Worm (Caenorhabditis elegans): ENCODE data around the gene R06B9.5.

R06B9.5 gene

DNA sequence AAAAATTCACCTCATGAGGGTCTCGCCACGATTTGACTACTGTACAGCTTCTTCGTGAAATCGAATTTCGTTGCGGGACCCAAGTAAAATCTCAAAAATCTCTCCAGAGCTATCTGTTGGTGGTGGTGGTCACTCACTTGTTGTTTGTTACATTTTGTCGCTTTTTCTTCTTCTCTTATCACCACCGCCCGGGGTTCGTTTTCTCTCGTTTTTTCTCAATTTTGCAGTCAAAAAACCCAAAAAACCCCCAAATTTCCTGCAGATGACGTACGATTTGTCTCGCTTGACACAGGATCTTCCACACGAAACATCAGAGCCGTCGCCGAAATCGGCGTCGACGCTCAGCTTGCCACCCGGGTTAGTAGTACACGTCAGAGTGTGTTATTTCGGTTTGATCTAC, at the start of gene R06B9.5:
R06B9.5 (plus strand) TSS at position 232 of the 400 bp plus-strand sequence.
- TF ChIP-seq unc-62 (GFP tag; optimal IDR thresholded peaks at IDR 0.05) = no peak

DNA sequence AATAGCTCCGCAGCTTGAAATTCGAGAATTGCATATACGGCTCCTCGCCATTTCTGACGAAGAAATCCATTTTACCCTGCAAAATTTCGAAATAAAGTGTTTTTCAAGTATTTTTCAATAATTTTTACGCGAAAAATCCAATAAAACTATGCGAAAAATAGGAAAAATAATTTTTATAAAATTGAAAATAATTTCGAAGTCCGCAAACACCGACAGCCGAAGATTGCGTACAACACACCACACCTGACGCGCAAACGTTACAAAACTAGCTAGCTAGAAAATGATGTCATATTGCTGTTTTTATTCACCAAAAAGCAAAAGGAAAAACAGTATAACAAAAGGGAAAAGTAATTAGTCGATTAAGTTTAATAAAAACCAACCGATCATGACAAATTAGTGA, 41.4 kb upstream of the R06B9.5 start, which contains the start of gene rpoa-1:
rpoa-1 (minus strand) TSS at position 84 of the 400 bp plus-strand sequence.
- TF ChIP-seq unc-62 (GFP tag; optimal IDR thresholded peaks at IDR 0.05) = no peak

DNA sequence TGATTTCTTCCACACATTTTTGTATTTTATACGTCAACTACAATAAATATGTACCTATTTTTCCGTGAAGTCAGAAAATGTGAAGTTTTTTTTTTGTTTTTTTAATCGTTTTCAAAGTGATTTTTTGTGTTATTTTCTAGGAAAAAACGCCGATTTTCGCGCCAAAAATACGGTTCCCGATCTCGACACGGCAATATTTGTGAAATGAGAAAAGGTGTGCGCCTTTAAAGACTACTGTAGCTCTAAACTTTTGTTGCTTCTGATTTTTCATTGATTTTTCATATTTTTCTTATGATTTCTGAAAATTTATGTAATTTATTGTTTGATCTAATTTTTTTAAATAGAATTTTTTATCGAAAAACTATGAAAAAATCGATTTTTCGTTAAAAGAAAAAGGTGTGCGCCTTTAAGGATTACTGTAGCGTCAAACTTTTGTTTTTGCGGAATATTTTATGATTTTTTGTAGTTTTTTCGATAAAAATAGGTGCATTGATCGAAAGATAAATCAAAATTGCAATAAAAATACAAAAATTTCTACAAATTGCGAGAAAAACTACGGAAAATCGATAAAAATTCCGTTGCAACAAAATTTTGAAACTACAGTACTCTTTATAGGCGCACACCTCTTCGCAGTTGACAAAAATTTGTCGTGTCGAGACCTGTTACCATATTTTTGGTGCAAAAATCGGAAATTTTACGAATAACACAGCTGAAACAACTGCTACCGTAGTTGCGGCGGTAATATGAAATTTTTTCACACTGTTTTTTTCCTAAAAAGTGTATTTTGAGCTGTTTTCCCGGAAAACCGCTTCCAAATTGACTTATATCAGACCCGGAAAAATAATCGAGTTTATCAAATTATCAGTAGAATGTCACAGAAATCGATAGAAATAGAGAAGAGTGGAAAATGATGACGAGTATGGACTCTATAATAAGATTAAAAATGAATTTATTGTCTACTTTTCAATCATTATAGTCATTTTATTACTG, 40.5 kb upstream of the R06B9.5 start, which contains the start of gene kqt-3:
kqt-3 (plus strand) TSS at position 940 of the 990 bp plus-strand sequence.
- TF ChIP-seq unc-62 (GFP tag; optimal IDR thresholded peaks at IDR 0.05) = no peak

DNA sequence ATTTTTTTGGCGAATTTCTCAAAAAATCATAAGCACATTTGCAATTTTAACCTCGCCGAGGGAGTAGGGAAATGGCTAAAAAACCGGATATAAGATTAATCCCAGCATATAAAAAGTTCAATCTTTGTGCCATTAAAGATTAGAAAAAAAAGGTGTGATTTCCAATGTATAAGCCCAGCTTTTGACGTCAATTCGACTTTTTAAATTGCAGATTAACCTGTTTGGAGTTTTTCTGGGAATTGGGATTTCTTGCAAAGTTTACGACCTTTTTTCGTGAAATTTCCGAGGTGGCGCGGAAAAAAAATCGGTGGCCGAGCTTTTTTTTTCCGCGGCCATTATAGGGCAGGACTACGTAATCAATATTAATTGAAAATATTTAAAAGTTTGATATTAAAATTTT, 38.4 kb upstream of the R06B9.5 start:
- no peak for TF ChIP-seq unc-62 (GFP tag; optimal IDR thresholded peaks at IDR 0.05)

DNA sequence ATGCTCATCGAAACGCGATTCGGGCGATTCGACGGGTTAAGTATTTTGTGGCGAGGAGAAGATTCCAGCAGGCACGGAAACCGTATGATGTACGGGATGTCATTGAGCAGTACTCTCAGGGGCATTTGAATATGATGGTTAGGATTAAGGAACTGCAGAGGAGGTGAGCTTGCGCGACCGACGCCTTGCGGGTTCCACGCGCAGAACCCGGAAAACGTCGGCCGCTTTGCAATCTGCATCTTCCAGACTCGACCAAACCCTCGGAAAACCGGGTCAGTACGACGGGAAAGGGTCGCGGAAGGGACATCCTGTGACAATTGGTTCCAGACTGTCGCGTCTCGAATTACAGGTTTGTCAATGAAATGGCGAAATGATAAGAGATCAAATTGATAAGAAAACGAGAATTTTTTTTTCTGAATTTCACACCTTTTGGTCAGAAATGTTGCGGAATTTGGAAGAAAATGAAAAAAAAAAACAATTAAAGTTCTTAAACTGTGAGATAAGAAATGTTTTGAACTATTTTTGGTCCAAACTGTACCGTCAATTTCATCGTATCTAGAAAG, 24.5 kb upstream of the R06B9.5 start:
- TF ChIP-seq unc-62 (GFP tag; optimal IDR thresholded peaks at IDR 0.05) = no peak

DNA sequence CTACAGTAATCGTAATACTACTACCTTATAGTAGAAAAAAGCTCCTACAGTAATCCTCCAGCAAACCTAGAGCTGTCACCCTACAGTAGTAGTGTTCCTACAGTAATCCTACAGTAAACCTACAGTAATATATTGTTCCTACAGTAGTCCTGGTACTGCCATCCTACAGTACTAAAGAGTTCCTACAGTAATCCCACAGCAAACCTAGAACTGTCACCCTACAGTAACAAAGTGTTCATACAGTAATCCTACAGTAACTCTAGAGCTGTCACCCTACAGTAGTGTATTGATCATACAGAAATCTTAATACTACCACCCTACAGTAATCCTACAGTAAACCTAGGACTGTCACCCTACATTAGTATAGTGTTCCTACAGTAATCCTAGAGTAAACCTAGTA, 22.9 kb upstream of the R06B9.5 start:
- no peak for TF ChIP-seq unc-62 (GFP tag; optimal IDR thresholded peaks at IDR 0.05)

DNA sequence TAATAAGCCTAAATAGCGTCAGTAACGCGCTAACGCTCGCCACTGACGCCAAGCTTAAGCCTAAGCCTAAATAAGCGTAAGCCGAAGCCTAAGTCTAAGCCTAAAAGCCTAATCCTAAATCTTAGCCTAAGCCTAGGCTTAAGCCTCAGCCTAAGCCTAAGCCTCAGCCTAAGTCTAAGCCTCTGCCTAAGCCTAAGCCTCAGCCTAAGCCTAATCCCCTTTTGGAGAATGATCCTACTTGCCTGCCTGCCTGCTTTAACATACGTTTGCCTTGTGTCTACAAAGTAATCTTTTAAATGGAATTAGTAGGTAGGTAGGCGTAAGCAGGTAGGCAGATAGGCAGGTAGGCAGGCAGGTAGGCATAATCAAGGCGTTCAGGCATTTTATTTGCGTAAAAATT, 20.8 kb upstream of the R06B9.5 start:
- no peak for TF ChIP-seq unc-62 (GFP tag; optimal IDR thresholded peaks at IDR 0.05)

DNA sequence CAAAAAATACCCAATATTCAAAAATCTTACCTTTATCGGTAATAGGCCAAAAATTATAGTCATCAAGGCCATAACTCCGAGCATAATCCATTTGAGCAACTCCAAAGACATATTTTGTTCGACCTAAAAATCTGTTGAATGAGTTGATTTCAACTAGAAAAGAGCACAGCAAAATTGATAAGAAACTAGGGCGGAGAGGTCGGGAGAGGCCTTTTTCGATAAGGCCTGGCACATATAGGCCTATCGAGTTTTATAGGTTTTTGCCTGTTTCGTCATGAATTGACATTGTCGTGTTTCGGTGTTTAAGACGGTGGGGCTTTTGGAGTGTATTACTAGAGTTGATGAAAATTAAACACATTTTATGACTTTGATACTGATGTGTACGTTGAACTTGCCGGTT, 20.4 kb upstream of the R06B9.5 start, which contains the start of gene zipt-2.3:
zipt-2.3 (minus strand) TSS at position 147 of the 400 bp plus-strand sequence.
- TF ChIP-seq unc-62 (GFP tag; optimal IDR thresholded peaks at IDR 0.05) = no peak

DNA sequence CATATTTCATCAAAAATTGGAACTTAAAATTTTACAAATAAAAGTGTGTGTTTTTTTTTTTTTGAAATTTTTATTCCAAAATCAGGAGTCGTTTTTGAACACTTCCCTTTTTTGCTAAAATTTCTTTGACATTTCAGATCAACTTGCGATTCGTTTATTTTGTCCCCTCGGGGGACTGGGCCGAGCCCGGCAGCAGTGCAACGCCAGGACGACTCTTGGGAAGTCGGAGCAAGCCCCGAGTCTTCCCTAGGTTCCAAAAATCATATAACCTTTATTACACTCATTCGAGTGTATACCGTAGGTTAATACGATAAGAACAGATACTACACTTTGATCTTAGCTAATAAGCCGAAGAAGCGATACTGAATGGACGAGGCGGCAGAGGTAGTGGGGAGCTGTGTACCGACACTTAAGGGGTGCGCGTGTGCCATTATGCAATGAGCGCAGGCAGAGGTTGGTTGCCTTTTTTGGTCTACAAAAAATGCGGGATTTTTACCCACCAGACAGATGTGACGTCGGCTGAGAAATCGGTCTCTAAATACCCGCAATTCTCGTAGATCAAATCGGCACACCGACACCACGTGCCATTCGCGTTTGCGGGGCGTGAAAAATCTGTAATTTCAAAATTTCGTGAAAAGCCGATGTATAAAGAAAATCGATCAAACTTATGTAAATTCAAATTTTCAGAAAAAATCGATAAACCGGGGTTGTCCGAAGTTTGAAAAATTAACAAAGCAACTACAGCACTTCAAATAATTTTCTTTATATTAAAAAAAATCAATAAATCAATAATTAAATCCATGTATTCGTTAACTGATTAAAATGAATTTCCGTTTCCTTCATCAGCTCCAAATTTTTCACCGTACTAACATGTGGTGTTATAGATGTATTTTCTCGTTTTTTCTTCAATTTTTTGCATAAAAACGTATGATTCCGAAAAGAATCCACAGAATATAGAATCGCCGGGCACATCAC, 18.4 kb upstream of the R06B9.5 start:
- TF ChIP-seq unc-62 (GFP tag; optimal IDR thresholded peaks at IDR 0.05) = no peak

DNA sequence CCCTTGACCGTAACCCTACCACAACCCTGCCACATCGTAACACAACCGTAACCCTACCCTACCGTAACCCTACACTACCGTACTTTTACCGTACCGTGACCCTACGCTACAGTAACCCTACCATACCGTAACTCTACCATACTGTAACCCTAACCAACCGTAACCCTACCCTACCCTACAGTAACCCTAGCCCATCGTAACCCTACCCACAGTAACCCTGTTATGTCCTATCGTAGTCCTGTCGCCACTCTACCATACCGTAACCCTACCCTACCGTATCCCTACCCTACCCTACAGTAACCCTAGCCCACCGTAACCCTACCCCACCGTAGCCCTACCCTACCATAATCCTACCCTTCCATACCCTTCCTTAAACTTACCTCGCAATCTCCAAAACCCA, 15.5 kb upstream of the R06B9.5 start:
- no peak for TF ChIP-seq unc-62 (GFP tag; optimal IDR thresholded peaks at IDR 0.05)

DNA sequence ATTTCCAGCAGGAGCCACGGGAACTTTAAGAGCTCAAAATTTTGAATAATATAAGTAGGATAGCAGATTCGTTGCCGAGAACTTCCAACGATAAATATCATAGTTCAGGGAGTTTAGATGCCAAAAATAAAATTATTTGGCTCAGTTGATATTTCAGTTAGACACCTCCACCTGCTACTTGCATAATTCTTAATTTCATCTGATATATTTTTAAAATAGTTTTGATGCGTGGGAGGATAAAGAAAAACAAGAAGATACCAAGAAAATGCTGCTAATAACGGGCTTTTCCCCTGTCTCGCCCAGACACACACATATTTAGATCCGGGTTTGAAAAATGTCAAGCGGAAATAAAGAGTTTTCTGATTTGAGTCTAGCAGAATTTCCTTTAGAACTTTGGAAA, 14.9 kb upstream of the R06B9.5 start, which contains the start of gene sre-46:
sre-46 (minus strand) TSS at position 101 of the 400 bp plus-strand sequence.
- TF ChIP-seq unc-62 (GFP tag; optimal IDR thresholded peaks at IDR 0.05) = no peak

DNA sequence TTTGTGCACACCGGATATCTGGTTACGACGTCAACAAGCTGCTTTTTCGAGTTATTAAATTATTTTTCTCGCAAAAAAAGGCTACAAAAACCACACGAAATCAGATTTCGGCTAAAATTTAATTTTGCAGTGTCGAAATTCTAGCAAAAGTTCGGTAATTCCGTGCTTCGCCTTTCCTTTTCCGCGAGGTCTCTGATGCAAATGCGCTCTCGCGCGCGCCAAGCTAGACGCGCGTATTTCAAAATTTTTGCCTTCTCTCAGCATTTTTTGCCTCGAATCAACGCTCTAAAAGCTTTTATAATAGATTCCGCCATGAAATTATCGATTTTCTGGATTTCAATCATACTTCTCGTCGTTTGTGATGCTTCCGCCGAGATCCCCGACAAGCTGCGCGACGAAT, 13.4 kb upstream of the R06B9.5 start, which contains the start of gene Y54G9A.5:
Y54G9A.5 (plus strand) TSS at position 245 of the 400 bp plus-strand sequence.
- TF ChIP-seq unc-62 (GFP tag; optimal IDR thresholded peaks at IDR 0.05) = no peak

DNA sequence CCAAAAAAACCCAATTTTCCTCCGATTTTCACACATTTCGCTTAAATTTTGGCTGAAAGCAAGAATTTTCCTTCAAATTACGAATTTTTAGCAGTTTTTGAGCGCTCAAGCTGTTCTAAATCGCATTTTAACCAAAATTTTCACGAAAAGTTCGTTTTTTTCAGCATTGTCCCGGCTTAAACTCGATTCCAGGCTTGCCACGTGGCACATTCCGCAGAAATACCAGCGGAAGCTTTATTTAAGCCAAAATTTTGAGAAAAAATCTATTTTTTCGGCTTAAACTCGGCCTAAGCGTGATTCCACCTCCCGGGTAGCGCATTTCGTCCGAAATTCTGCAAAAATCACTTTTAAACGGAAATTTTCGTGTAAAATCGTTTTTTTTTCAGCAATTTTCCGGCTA, 12.4 kb upstream of the R06B9.5 start:
- no peak for TF ChIP-seq unc-62 (GFP tag; optimal IDR thresholded peaks at IDR 0.05)

DNA sequence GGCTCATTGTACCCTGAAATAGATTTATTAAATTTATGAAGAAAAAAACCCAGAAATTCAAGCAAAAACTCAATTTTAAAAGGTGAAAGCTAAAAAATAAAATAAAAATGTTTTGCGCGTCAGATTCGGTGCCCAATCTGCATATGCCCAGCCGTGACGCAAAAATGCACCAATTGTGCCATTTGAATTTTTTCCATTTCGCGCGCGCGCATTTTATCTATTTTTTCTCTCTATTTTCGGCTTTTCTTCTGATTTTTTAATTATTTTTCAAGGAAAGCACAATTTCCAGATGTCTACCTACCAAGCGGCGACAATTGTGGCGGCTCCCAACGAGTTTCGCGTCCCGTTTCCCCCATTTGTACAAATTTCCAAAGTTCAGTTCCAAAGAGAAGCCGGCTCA, 10.3 kb upstream of the R06B9.5 start, which contains the start of the genes Y54G9A.7 and bub-3:
Y54G9A.7 (minus strand) TSS at position 7 of the 400 bp plus-strand sequence.
bub-3 (plus strand) TSS at position 270 of the 400 bp plus-strand sequence.
- no peak for TF ChIP-seq unc-62 (GFP tag; optimal IDR thresholded peaks at IDR 0.05)

DNA sequence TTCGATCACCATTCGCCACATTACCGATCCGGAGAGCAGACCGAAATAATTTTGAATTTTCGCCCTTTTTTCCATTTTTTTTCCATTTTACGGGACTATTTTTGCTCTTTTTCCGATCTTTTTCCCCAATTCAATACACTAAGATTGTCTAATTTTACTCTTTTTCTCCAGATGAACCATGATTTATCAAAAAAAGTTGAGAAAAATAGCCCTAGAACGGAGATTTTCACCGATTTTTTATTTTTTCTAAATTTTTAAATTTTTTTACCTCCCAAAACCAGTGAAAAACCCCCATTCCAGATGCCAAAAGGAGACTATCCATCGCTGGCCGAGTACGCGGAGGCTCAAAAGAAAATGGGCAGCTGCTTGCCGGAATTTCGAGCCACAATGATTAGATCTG, 6.7 kb upstream of the R06B9.5 start, which contains the start of gene Y54G9A.9:
Y54G9A.9 (plus strand) TSS at position 301 of the 400 bp plus-strand sequence.
- TF ChIP-seq unc-62 (GFP tag; optimal IDR thresholded peaks at IDR 0.05) = no peak
